Worm (Caenorhabditis elegans): Measurements from ENCODE around the gene Y4C6B.4.
"Not testable (repeated sequence)": the region's sequence is repeated elsewhere in the genome, so short reads cannot be mapped to it uniquely, and the experiment has no call there.

Y4C6B.4 gene

DNA sequence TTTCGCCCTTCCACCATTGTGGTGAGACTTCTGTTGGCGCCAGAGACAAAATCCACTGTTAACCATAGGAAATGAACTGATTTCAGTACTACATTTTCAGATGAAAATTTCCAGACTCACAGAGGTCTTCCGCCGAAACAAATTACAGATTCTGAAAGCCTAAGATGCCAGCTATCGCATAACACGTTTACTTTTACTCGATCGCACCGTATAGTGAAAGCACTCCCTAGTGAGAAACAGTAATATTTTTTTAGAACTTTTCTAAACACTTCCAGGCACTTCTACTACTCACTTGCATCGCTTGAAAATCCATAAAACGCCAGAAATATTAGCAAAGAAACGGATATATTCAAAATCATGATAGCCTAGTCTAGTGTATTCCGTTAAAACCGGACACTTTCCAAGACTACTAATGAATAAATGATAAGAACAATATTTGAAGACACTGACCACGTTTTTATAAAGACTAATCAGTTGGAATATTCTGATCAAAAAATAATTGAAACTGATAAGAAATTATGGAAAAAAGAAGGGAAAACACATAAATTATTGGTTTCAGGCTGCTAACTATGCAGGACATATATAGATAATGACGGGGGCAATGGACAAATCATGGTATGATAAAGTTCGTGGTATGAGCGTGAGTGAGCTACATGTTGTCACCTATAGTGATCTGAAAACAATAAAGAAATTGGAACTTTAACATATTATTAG lies 24.4 kb downstream of the Y4C6B.4 start, which contains the start of gene gba-4:
gba-4 (minus strand) TSS at position 418 of the 714 bp plus-strand sequence.
- not testable (repeated sequence) for TF ChIP-seq nhr-237, mab-5, zip-8 (tag; optimal IDR thresholded peaks at IDR 0.05)

DNA sequence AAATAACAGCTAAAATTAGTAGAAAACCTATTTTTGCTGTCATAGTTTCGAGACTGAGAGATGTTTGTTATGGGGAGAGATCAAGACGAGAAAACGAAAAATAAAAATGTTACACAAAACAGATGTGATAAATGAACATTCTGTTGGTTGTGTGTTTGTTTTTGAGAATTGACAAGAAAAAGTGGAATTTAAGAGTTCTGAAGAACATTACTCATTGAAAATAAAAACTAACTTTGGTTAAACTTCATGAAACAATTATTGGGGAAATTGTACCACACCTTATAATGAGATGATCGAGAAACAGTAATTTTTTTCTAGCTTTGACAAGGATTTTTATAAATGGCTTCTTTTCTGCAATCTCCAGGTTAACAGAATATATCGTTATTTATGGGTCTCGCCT lies 27.1 kb downstream of the Y4C6B.4 start, which contains the start of gene Y4C6B.7:
Y4C6B.7 (minus strand) TSS at position 101 of the 400 bp plus-strand sequence.
- TF ChIP-seq ztf-11 (tag; optimal IDR thresholded peaks at IDR 0.05) (no peak), ceh-39 (tag; optimal IDR thresholded peaks at IDR 0.05) (no peak), unc-120 (tag; optimal IDR thresholded peaks at IDR 0.05; ENCODE audit: poor library complexity, severe bottlenecking) (no peak), unc-39 (tag; optimal IDR thresholded peaks at IDR 0.05) (no peak), elt-3 (tag; optimal IDR thresholded peaks at IDR 0.05) (no peak), blmp-1 (tag; optimal IDR thresholded peaks at IDR 0.05) (no peak), drap-1 (GFP tag; optimal IDR thresholded peaks at IDR 0.05) (no peak), ces-1 (GFP tag; optimal IDR thresholded peaks at IDR 0.05) (no peak), zip-8 (tag; optimal IDR thresholded peaks at IDR 0.05) (no peak), pha-4 (tag; optimal IDR thresholded peaks at IDR 0.05) (no peak), ceh-43 (GFP tag; optimal IDR thresholded peaks at IDR 0.05) (no peak), sptf-1 (tag; optimal IDR thresholded peaks at IDR 0.05) (no peak), mls-2 (tag; optimal IDR thresholded peaks at IDR 0.05) (no peak), nhr-76 (tag; optimal IDR thresholded peaks at IDR 0.05) (no peak), tbx-8 (GFP tag; optimal IDR thresholded peaks at IDR 0.05) (no peak), ceh-83 (GFP tag; optimal IDR thresholded peaks at IDR 0.05) (no peak), lin-13 (tag; optimal IDR thresholded peaks at IDR 0.05) (no peak)

DNA sequence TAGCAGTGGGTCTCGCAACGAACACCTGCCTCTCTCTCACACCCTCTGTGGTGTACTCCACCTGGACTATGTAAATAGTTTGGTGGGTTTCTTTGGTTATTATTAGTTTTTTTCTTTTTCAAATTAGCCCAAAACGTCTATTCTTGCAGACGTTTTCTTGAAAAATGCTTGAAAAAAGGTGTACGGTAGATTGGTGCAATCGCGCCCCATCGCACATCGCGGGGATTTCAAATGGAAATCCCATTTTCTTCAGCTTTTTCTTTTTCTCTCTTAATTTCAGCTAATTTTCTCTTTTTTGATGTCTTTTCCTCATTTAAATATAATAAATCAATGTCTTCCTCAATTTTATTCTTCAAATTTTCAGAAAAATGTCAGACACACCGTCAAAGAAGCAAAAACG lies 27.9 kb downstream of the Y4C6B.4 start, which contains the start of gene Y4C6B.1:
Y4C6B.1 (plus strand) TSS at position 365 of the 400 bp plus-strand sequence.
- peak; percentile 88 for TF ChIP-seq lsy-2 (tag; optimal IDR thresholded peaks at IDR 0.05)
- TF ChIP-seq zip-8 (tag; optimal IDR thresholded peaks at IDR 0.05), result no peak
- TF ChIP-seq ceh-43 (GFP tag; optimal IDR thresholded peaks at IDR 0.05), result no peak
- peak; percentile 18 for TF ChIP-seq mep-1 (tag; optimal IDR thresholded peaks at IDR 0.05)
- no peak for TF ChIP-seq nhr-28 (tag; optimal IDR thresholded peaks at IDR 0.05)

DNA sequence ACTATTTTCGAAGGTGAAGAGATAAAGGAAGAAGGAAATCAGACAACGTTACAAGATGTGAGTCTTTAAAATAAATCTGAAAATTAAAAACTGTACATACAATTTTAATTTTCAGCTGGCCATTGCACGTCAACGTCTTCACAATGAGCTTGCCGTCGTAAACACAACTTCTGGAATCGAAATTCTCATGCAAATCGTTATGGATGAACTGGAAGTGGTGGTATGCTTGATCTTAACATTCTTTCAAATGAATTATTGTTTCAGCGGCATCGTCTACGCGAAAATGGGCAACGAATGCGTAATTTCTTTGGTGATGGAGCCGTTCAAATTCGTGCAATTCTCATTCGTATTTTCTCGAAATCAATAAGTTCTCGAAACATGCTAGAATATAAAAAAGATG lies 28.3 kb downstream of the Y4C6B.4 start:
- TF ChIP-seq bed-3 (GFP tag; optimal IDR thresholded peaks at IDR 0.05) (no peak), ceh-83 (GFP tag; optimal IDR thresholded peaks at IDR 0.05) (no peak), nhr-76 (tag; optimal IDR thresholded peaks at IDR 0.05) (no peak), M03D4.4 (tag; optimal IDR thresholded peaks at IDR 0.05) (no peak), cnd-1 (tag; optimal IDR thresholded peaks at IDR 0.05) (no peak), mls-2 (tag; optimal IDR thresholded peaks at IDR 0.05) (no peak), nhr-2 (tag; optimal IDR thresholded peaks at IDR 0.05) (no peak), lin-32 (GFP tag; optimal IDR thresholded peaks at IDR 0.05) (no peak), zip-8 (tag; optimal IDR thresholded peaks at IDR 0.05) (no peak), sptf-1 (tag; optimal IDR thresholded peaks at IDR 0.05) (no peak)

DNA sequence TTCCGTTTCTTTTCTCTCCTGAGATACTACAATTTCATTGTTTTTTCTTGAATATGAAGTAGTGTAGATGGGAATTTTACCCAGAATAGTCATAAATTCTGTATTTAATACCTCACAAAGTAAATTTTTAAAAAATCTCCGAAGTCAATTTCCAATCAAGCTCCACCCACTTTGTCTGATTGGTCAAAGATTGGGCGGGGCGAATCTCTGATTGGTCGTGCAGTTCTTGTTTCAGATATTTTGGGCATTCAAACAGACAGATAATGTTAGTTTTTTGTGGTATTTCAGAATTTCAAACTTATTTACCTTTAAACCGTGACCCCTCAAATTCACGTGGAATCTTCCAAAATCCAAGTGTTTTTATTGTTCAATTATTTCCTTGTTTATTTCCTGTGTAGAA lies 34.3 kb downstream of the Y4C6B.4 start, which contains the start of gene F41H10.5:
F41H10.5 (plus strand) TSS at position 375 of the 400 bp plus-strand sequence.
- TF ChIP-seq ces-1 (GFP tag; optimal IDR thresholded peaks at IDR 0.05), result no peak
- TF ChIP-seq drap-1 (GFP tag; optimal IDR thresholded peaks at IDR 0.05), result no peak
- no peak for TF ChIP-seq ceh-83 (GFP tag; optimal IDR thresholded peaks at IDR 0.05)
- no peak for TF ChIP-seq ham-2 (GFP tag; optimal IDR thresholded peaks at IDR 0.05)
- no peak for TF ChIP-seq cnd-1 (tag; optimal IDR thresholded peaks at IDR 0.05)
- TF ChIP-seq hlh-1 (tag; optimal IDR thresholded peaks at IDR 0.05), result no peak
- TF ChIP-seq elt-3 (tag; optimal IDR thresholded peaks at IDR 0.05), result no peak
- TF ChIP-seq unc-39 (tag; optimal IDR thresholded peaks at IDR 0.05), result no peak
- no peak for TF ChIP-seq nhr-237 (tag; optimal IDR thresholded peaks at IDR 0.05)
- TF ChIP-seq lsy-2 (tag; optimal IDR thresholded peaks at IDR 0.05), result no peak
- no peak for TF ChIP-seq lin-32 (GFP tag; optimal IDR thresholded peaks at IDR 0.05)
- no peak for TF ChIP-seq mab-5 (tag; optimal IDR thresholded peaks at IDR 0.05)
- no peak for TF ChIP-seq ceh-39 (tag; optimal IDR thresholded peaks at IDR 0.05)
- TF ChIP-seq M03D4.4 (tag; optimal IDR thresholded peaks at IDR 0.05), result no peak
- TF ChIP-seq nhr-2 (tag; optimal IDR thresholded peaks at IDR 0.05), result no peak
- TF ChIP-seq sem-2 (GFP tag; optimal IDR thresholded peaks at IDR 0.05), result no peak

All from whole organism, mixed stage, embryonic.